Worm (Caenorhabditis elegans) whole organism, L3 larva: ENCODE results near the gene T11F8.1.

ENCODE experiments used
- aly-2 ChIP-seq: fragments of 150-350 bp; optimal IDR thresholded peaks from 2 replicates; lab custom pipeline; 2014; ENCODE audit warnings: missing biosample characterization, missing genetic modification characterization
- ama-1 ChIP-seq: fragments of 150-350 bp; optimal IDR thresholded peaks from 2 replicates; lab custom pipeline; 2018
- ceh-28 ChIP-seq: fragments of 150-350 bp; optimal IDR thresholded peaks from 2 replicates; lab custom pipeline; 2014; ENCODE audit warnings: missing biosample characterization, missing genetic modification reagents, missing genetic modification characterization
- ceh-82 ChIP-seq: fragments of 150-350 bp; optimal IDR thresholded peaks from 2 replicates; lab custom pipeline; 2014; ENCODE audit warnings: missing biosample characterization, missing genetic modification characterization
- ceh-9 ChIP-seq: sonication (generic microtip); optimal IDR thresholded peaks from 2 replicates; lab custom pipeline; 2018; ENCODE audit warnings: missing biosample characterization, missing genetic modification characterization
- elt-1 ChIP-seq: fragments of 150-350 bp; optimal IDR thresholded peaks from 2 replicates; lab custom pipeline; 2014; ENCODE audit warnings: missing biosample characterization, missing genetic modification characterization
- elt-3 ChIP-seq, 3 experiments: fragments of 150-350 bp in 1 of 3; sonication (generic microtip) in 2 of 3; optimal IDR thresholded peaks; 2 replicates in 2 of 3; 4 replicates in 1 of 3; lab custom pipeline; 2014 to 2017; ENCODE audit warnings: missing biosample characterization in 3 of 3, missing genetic modification characterization in 3 of 3
- fkh-2 ChIP-seq: fragments of 150-350 bp; optimal IDR thresholded peaks from 2 replicates; lab custom pipeline; 2014; ENCODE audit warnings: missing biosample characterization, missing genetic modification reagents, missing genetic modification characterization
- fos-1 ChIP-seq: fragments of 150-350 bp; optimal IDR thresholded peaks from 2 replicates; lab custom pipeline; 2014; ENCODE audit warnings: missing biosample characterization, missing genetic modification characterization
- nfya-1 ChIP-seq: sonication (generic microtip); optimal IDR thresholded peaks from 2 replicates; lab custom pipeline; 2017; ENCODE audit warnings: missing genetic modification characterization, mild to moderate bottlenecking, missing compliant biosample characterization, antibody characterized with exemption, moderate library complexity; ENCODE audit not compliant: insufficient read depth
- nhr-12 ChIP-seq: fragments of 150-350 bp; optimal IDR thresholded peaks from 2 replicates; lab custom pipeline; 2014; ENCODE audit warnings: missing biosample characterization, missing genetic modification characterization
- pqm-1 ChIP-seq: fragments of 150-350 bp; optimal IDR thresholded peaks from 2 replicates; lab custom pipeline; 2017; ENCODE audit warnings: missing biosample characterization, missing genetic modification characterization, inconsistent platforms
- skn-1 ChIP-seq: fragments of 150-350 bp; optimal IDR thresholded peaks from 2 replicates; lab custom pipeline; 2014; ENCODE audit warnings: missing biosample characterization, missing genetic modification characterization
- zag-1 ChIP-seq: fragments of 150-350 bp; optimal IDR thresholded peaks from 2 replicates; lab custom pipeline; 2014; ENCODE audit warnings: missing biosample characterization, missing genetic modification characterization

DNA sequence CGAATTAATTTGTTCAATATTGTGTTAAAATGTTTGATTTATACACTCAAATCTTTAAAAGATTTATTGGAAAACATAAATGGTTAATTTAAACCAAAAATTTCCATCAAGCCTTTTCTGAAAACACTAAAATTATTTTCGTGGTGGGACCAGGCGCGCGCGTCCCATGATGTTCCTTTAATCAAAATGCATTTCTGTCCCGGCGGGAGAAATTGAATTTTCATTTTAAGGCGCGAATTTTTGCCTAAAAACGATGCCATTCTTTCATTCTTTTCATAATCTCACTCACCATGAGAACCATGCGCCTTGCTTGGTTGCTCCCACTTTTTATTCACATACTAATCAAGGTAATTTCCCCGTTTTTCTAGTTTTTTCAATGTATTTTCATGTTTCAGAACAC lies 9.7 kb upstream of the T11F8.1 start, which contains the start of gene rme-2:
- TF ChIP-seq elt-3 (tag; optimal IDR thresholded peaks at IDR 0.05; lab: Kevin White, UChicago) (no peak), ceh-82 (tag; lab: Kevin White, UChicago) (no peak), nhr-12 (tag; lab: Kevin White, UChicago) (no peak), pqm-1 (no peak), ceh-9 (tag; lab: Kevin White, UChicago) (no peak), skn-1 (tag; lab: Kevin White, UChicago) (no peak), nfya-1 (tag; lab: Kevin White, UChicago) (no peak), ceh-28 (no peak), zag-1 (no peak), fkh-2 (tag; lab: Kevin White, UChicago) (no peak), elt-1 (tag; lab: Kevin White, UChicago) (no peak), ama-1 (lab: Kevin White, UChicago) (no peak), aly-2 (tag; lab: Kevin White, UChicago) (no peak), fos-1 (tag; lab: Kevin White, UChicago) (no peak)
